Fruit fly (Drosophila melanogaster) ovary, adult (tissue): ENCODE data around the gene CG13312.

Experiments used
- CG17801 ChIP-seq: fragments of 200-800 bp; optimal IDR thresholded peaks from 2 replicates; lab custom pipeline; 2019; ENCODE audit warnings: missing biosample characterization, mild to moderate bottlenecking, missing genetic modification characterization, moderate library complexity; ENCODE audit not compliant: partially characterized antibody

The CG13312 gene

DNA sequence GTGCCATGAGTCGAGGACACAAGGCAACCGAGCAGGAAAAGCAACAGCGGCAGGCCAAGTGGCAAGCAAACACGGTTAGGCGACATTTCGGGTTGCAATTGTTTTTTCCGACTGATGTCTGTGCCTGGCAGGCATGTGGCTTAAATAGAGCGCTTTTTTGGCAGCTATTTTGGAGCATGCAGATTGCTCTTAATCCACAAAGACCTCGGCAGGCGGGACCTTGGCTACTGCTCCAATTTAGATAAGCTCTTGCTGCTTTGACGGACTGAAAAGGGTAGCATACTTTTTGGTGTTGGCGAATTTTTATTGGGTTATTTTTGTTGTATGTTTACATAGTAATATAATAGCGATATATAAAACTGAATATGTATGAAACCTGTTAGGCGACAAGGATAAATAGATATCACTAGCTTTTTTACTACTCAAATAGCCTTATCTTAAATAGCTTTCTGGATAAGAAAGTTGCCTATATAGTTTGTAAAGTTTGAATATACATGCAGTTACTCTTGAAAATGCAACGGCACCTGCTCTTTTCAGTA lies at the start of gene CG13312, which contains the start of gene CG32024:
Gene CG13312, minus strand, starts transcription at position 101 of the 539 bp plus-strand sequence.
Gene CG32024, plus strand, starts transcription at position 489 of the 539 bp plus-strand sequence.
- TF ChIP-seq CG17801 = peak; percentile 21

DNA sequence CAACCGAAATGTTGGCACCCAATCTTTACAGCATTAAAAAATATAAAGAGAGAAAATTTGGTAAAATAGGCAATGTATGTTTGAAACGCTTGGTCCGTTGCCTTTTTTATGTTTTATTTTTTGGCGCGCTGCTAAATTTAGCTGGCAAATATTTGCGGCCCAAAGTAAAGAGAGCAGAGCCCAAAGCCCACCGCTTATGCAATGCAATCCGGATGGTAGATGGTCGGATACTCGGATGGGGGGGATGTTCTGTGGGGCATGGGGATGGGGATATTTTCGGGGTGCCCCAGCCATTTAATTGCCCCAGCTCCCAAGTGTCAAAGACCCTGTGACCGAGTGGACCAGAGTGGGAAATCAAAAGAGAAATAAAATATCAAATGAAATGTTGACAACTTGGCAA lies 48.2 kb upstream of the CG13312 start:
- TF ChIP-seq CG17801 = no peak

DNA sequence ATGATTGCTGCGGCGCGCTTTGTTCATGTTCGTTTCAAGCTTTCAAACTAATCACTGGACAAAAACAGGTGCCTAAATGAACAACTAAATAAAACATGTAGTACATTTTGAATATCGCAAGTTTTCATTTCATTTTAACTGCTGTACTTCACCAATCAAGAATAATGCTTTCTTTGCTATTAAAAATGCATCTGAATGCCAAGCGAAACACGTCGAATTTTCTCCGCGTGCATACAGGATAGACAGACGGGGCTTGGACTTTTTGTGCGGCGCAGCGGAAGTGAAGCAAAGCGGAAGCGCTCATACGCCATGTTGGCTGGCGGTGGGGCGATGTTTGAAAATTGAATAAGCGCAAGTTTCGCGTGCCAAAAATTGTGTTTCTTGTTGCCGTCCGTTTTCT lies 46.4 kb upstream of the CG13312 start:
- no peak for TF ChIP-seq CG17801

DNA sequence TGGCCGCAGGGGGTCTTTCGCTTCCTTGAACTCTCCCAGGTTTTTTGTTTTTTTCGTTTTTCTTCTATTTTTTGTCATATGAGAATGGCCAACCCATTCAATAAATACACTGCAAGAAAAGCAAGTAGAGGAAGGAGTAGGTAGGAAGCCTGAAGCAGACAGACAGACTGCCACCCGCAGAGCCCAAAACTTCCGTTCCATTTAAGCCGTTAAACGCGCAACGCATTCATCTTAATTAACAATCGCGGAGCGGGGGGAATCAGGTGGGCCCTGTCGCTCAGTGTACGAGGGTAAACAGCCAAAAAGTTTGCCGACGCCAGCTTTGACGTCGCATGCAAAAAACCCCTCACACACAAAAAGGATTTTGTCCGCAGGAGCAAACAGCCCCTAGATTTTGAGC lies 45.9 kb upstream of the CG13312 start:
- TF ChIP-seq CG17801 = no peak

DNA sequence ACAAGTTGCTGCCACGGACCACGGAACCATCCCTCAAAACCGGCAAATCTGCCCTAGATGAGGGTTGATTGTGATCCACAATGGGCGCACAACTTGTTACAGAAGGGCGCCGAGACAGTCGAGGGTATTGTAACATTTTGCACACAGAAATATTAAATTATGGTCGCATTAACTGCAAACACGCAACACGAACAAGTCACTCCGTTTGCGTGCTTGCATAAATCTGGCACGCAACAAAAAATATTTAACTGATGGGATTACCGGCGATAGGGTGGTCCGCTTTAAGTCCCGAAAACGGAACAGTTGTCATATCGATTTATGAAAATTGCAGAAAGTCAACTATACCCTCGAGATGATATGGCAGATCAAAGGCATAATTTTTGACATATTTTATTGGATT lies 44.9 kb upstream of the CG13312 start:
- TF ChIP-seq CG17801 = no peak

DNA sequence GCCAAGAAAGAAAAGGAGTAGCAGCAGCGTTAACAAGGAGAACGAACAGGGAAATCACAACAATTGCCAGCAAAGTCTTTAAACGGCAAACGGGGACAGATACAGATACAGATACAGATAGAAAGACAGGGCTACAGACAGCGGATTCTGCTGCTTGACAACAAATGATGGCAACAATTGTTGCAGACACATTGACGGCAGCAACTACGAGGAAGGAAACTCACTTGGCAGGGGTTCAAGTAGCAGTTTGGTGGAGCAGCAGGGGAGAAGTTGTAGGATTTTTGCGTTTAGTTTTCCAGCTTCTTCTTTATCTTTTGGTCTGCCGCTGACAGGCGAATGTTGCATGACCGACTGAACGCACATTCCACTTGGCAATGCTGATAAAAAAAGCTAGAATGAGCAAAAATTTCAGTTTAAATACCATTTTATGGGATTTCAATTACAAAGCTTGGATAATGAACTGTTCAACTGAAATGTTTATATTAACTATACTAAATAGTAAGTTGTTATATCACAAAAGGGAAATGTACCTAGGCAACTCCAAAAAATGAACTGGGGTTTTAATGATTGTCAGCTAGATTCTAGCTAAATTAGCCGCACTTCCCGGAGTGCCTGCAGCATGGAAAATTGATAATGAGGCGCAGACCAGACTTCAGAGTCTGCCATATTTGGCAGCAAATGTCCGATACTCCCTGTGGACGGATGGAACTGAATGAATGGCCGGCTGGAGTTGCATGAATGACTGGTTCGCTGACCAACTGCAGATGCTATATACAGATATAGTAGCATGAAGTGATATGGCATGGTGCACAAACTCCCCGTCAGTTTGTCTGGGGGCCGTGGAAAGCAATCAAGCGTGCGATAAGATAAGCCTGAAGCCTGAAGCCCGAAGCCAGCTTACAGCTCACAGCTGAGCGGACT lies 44.0 kb upstream of the CG13312 start:
- TF ChIP-seq CG17801 = no peak

DNA sequence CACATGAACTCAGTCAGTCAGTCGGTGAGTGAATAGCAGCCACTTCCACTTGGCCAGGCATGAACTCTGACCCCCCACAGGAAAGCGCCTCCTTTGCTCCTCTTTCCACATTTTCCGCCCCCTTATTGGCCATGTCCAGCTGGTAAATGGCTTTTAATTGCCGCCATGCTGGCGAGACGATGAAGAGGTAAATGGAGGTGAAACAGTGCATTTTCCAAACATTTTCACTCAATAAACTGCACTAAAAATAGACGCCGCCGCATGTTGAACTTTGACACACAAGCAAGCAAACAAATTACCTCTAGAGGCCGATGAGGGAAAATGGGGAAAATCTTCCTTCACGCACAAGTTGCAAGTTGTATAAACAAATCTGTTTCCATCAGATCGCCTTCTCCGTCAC lies 42.8 kb upstream of the CG13312 start:
- no peak for TF ChIP-seq CG17801

DNA sequence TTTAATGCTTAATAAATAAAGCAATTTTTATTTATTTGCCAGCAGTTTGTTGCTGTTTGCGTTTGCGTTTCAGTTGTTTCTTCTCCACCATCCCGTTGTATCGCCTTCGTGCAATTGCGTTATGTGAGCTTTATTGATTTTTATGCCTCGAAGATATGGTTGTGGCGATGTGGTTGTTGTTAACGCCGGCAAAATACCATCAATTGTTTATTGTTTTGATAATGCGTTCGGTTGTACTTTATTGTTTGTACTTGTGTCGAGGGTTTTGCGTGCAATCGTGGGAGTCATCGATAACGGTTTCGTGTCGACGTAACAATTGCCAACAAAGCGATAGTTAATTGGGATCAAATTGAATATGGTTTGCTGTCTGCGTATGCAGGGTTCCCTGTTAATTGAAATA lies 35.3 kb upstream of the CG13312 start:
- TF ChIP-seq CG17801 = no peak

DNA sequence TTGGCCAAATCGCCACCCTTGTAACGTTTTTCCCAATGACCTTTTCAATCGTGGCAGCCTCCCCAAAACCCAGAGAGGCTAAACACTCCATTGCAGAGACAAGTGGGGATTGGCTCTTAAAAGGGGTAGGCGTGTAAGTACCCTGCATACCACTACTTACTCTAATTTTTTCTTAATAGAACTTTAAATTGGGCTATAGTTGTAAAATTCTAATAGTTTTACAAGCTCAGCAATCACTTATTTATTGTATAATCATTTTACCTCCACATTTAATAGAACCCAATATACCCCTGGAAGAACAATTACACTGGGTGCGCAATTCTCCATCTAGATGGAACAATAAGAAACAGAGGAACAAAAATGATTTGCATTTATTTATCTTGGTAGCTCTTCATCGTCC lies 34.7 kb upstream of the CG13312 start:
- no peak for TF ChIP-seq CG17801

DNA sequence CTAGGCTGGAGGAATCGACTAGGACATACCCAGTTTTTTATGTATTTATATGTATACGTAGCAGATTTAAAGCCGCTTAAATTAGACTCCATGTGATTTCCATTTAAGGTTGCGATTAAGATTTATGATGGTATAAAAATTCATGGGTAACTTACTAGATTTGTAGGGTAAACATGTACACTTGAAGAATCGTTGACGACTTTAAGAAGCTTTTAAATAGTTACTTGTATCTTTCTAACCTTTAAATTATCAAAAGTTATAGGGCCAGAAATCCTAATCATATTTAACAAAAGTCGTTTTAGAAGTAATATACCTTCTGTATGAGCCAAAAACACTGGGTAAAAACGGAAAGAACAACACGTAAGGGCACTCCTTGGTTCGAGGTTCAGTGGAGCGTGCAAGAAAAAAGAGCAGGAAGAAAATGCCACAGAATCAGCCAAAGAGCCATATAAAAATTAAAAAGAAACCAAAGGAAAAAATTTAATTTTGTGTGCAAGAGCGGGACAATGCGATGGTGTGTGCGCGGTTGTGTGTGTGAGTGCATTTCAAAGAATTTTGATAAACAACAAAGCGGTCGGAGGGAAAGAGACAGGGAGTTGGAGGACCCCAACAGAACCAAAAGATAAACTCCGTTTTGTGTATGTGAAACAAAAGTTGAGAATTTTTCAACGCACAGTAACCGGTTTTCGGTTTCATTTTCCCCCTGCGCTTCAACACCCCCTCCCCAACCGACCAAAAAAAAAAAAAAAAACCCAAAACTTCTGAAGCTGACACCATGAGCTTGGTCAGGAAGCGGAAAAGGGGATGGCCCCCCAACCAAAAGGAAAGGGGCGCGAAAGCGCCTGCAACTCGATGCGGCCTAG lies 32.8 kb upstream of the CG13312 start:
- no peak for TF ChIP-seq CG17801

DNA sequence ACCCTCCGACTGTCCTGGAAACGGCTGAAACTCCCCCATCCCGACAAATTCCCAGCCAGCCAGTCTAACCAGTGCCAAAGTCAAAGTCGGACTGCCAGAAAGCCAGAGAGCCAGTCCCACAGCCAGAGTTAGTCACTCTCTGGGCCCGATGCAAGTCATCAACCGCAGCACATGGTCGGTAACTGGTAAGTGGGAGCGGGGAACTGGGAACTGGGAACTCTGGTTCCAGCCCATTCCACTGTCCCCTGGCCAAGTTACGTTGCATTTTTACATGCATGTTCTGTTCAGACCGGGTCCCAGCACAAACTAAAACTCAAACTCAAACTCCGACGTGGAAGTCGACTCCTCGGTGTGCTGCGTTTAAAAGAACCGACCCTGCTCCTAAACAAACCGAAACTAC lies 32.1 kb upstream of the CG13312 start:
- TF ChIP-seq CG17801 = no peak

DNA sequence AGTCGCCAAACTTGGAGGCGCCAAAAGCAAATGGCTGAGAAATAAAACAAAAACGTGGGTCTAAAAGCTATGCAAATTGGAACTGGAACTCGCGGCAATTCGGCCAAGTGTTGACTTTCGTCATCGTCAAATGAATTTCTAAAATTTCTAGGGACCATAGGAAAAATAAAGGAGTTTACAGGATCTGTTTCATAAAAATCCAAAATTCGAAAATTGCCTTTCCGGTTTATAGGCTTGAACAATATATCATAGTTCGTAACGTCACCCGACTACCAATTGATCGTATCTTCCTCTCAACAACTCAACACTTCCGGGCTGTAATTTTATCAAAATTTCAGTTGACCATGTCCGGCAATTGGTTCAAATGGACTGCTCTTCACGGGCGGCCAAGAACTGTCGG lies 29.1 kb upstream of the CG13312 start, which contains the start of gene CG32026:
Gene CG32026, plus strand, starts transcription at position 301 of the 400 bp plus-strand sequence.
- TF ChIP-seq CG17801 = no peak

DNA sequence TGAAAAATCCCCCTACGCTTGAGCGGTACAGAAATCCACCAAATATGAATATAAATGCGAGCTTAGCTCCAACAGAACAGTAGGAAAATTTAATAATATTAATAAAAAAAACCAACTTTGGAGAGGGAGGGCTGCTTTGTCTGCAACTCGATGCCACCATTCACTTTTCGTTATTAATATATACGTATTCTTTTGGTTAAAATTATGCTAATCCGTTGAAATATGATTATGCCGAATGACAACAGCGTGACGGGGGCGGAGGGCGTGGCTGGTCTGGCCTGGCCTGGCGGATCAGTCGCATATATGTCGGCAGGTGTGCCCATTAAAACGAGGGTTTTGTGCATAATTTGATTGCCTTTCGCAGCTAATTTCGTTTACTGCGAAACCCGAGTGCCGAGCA lies 28.4 kb upstream of the CG13312 start:
- TF ChIP-seq CG17801 = no peak

DNA sequence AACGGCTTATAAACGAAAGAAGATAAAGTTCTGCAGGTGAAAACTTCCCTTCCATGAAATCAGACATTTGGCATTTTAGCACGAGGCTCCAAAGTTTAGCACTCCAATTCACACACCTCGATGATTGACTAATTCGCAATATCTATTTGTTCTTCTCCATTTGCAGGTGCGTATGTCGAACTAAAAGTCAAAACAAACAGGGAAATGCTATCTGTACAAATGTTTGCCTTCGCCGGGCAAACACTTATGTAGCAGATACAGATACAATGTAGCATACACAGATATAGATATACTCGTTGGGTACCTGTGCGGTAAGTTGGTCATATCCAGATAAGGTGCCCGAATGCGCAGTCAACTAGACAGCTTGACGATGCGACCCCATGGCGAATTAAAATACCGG lies 27.9 kb upstream of the CG13312 start:
- TF ChIP-seq CG17801 = no peak

DNA sequence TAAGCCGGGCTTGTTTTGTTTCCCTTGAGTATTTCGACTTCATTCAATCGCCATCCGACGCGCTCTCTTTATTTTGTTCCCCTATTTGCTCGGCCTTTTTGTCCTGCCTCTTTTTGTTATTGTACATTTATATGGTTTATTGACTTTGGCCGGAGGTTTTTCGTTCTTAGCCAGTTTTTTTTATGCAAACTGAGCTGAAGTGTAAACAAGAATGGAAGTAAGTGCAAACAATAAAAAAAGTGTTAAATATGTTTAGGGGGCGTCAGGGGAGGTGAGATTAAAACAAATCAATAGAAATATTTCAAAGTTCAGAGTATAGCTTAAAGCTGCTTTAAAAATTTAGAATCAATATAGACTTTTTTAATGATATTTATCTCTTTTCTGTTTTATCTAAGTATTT lies 27.5 kb upstream of the CG13312 start:
- TF ChIP-seq CG17801 = no peak

DNA sequence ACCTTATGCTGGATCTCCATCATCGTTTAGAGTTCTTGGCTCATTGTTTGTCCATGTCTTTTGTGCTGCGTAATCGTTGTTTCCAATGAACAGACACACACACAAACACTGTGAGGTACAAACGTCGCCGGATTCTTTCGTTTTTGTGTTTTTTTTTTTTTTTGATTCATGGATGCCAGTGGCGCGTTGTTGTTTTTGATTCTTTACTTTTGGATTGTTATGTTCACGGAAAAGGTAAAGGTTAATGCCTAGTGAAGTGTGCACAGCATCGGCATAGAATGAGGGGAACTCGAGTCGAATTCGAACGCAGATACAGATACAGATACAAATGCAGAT lies 26.4 kb upstream of the CG13312 start:
- no peak for TF ChIP-seq CG17801
